Worm (Caenorhabditis elegans) whole organism, L2 larva: ENCODE data around the gene aqp-6.

ENCODE experiments used
- C34F6.9 ChIP-seq: fragments of 150-350 bp; optimal IDR thresholded peaks from 2 replicates; lab custom pipeline; 2014; ENCODE audit warnings: missing biosample characterization, missing genetic modification characterization
- F13H6.1 ChIP-seq: sonication (generic microtip); optimal IDR thresholded peaks from 2 replicates; lab custom pipeline; 2016; ENCODE audit warnings: missing genetic modification characterization, missing compliant biosample characterization
- R02D3.7 ChIP-seq: fragments of 150-350 bp; optimal IDR thresholded peaks from 2 replicates; lab custom pipeline; 2014; ENCODE audit warnings: missing biosample characterization, missing genetic modification characterization
- Y55F3AM.14 ChIP-seq: fragments of 200-800 bp; sonication (Bioruptor generic); optimal IDR thresholded peaks from 2 replicates; lab custom pipeline; 2018; ENCODE audit warnings: mild to moderate bottlenecking, missing genetic modification characterization, missing compliant biosample characterization
- ZK546.5 ChIP-seq: sonication (generic microtip); optimal IDR thresholded peaks from 2 replicates; lab custom pipeline; 2017; ENCODE audit warnings: missing biosample characterization, missing genetic modification characterization
- alr-1 ChIP-seq: fragments of 150-350 bp; optimal IDR thresholded peaks from 2 replicates; lab custom pipeline; 2014; ENCODE audit warnings: missing biosample characterization, missing genetic modification characterization
- aly-2 ChIP-seq: fragments of 150-350 bp; optimal IDR thresholded peaks from 2 replicates; lab custom pipeline; 2014; ENCODE audit warnings: missing biosample characterization, missing genetic modification characterization
- ama-1 ChIP-seq: fragments of 150-350 bp; optimal IDR thresholded peaks from 2 replicates; lab custom pipeline; 2018; ENCODE audit warnings: inconsistent platforms
- blmp-1 ChIP-seq: sonication (generic microtip); optimal IDR thresholded peaks from 2 replicates; lab custom pipeline; 2017; ENCODE audit warnings: missing genetic modification characterization, mild to moderate bottlenecking, missing compliant biosample characterization, antibody characterized with exemption, moderate library complexity; ENCODE audit not compliant: insufficient read depth
- ceh-16 ChIP-seq: fragments of 150-350 bp; optimal IDR thresholded peaks from 2 replicates; lab custom pipeline; 2014; ENCODE audit warnings: missing biosample characterization, missing genetic modification characterization
- ceh-82 ChIP-seq: fragments of 150-350 bp; optimal IDR thresholded peaks from 2 replicates; lab custom pipeline; 2014; ENCODE audit warnings: missing biosample characterization, missing genetic modification characterization
- crh-2 ChIP-seq: sonication (generic microtip); optimal IDR thresholded peaks from 2 replicates; lab custom pipeline; 2017; ENCODE audit warnings: missing biosample characterization, missing genetic modification characterization
- dmd-4 ChIP-seq: sonication (generic microtip); optimal IDR thresholded peaks from 2 replicates; lab custom pipeline; 2017; ENCODE audit warnings: missing biosample characterization, missing genetic modification characterization
- egl-27 ChIP-seq: sonication (generic microtip); optimal IDR thresholded peaks from 3 replicates; lab custom pipeline; 2017; ENCODE audit warnings: missing biosample characterization, missing genetic modification reagents, missing genetic modification characterization
- elt-1 ChIP-seq: fragments of 150-350 bp; optimal IDR thresholded peaks from 2 replicates; lab custom pipeline; 2014; ENCODE audit warnings: missing biosample characterization, missing genetic modification characterization
- fos-1 ChIP-seq: fragments of 150-350 bp; optimal IDR thresholded peaks from 2 replicates; lab custom pipeline; 2014; ENCODE audit warnings: missing biosample characterization, missing genetic modification characterization
- gmeb-1 ChIP-seq: fragments of 150-350 bp; optimal IDR thresholded peaks from 2 replicates; lab custom pipeline; 2014; ENCODE audit warnings: missing biosample characterization, missing genetic modification characterization
- lin-11 ChIP-seq: fragments of 150-350 bp; sonication (generic microtip); optimal IDR thresholded peaks from 2 replicates; lab custom pipeline; 2014; ENCODE audit warnings: missing biosample characterization, missing genetic modification characterization, inconsistent platforms, mixed read lengths
- lin-13 ChIP-seq: fragments of 150-350 bp; optimal IDR thresholded peaks from 2 replicates; lab custom pipeline; 2014; ENCODE audit warnings: missing biosample characterization, missing genetic modification reagents, missing genetic modification characterization
- lin-39 ChIP-seq: fragments of 150-350 bp; optimal IDR thresholded peaks from 2 replicates; lab custom pipeline; 2014; ENCODE audit warnings: missing biosample characterization, missing genetic modification reagents, missing genetic modification characterization
- lsy-2 ChIP-seq, 2 experiments: fragments of 150-350 bp in 1 of 2; sonication (generic microtip) in 1 of 2; optimal IDR thresholded peaks; 2 replicates each; lab custom pipeline; 2014 to 2017; ENCODE audit warnings: missing biosample characterization in 2 of 2, missing genetic modification characterization in 2 of 2
- mab-5 ChIP-seq: fragments of 150-350 bp; optimal IDR thresholded peaks from 2 replicates; lab custom pipeline; 2014; ENCODE audit warnings: missing biosample characterization, missing genetic modification characterization
- mbf-1 ChIP-seq: sonication (generic microtip); optimal IDR thresholded peaks from 2 replicates; lab custom pipeline; 2017; ENCODE audit warnings: missing biosample characterization, missing genetic modification characterization
- mdl-1 ChIP-seq, 2 experiments: fragments of 150-350 bp in 1 of 2; sonication (generic microtip) in 1 of 2; optimal IDR thresholded peaks; 2 replicates each; lab custom pipeline; 2017; ENCODE audit warnings: missing biosample characterization in 2 of 2, missing genetic modification characterization in 2 of 2
- nhr-10 ChIP-seq: sonication (generic microtip); optimal IDR thresholded peaks from 2 replicates; lab custom pipeline; 2017; ENCODE audit warnings: missing biosample characterization, missing genetic modification characterization
- nhr-11 ChIP-seq: fragments of 150-350 bp; optimal IDR thresholded peaks from 2 replicates; lab custom pipeline; 2014; ENCODE audit warnings: missing biosample characterization, missing genetic modification characterization
- nhr-12 ChIP-seq: fragments of 150-350 bp; optimal IDR thresholded peaks from 2 replicates; lab custom pipeline; 2014; ENCODE audit warnings: missing biosample characterization, missing genetic modification characterization
- nhr-129 ChIP-seq: fragments of 150-350 bp; optimal IDR thresholded peaks from 2 replicates; lab custom pipeline; 2014; ENCODE audit warnings: missing biosample characterization, missing genetic modification characterization
- nhr-21 ChIP-seq: fragments of 150-350 bp; optimal IDR thresholded peaks from 2 replicates; lab custom pipeline; 2014; ENCODE audit warnings: missing biosample characterization, missing genetic modification characterization
- nhr-23 ChIP-seq: fragments of 150-350 bp; optimal IDR thresholded peaks from 2 replicates; lab custom pipeline; 2014; ENCODE audit warnings: missing biosample characterization, missing genetic modification reagents, missing genetic modification characterization
- nhr-237 ChIP-seq: fragments of 150-350 bp; optimal IDR thresholded peaks from 2 replicates; lab custom pipeline; 2014; ENCODE audit warnings: missing biosample characterization, missing genetic modification characterization
- nhr-25 ChIP-seq: fragments of 150-350 bp; sonication (generic microtip); optimal IDR thresholded peaks from 3 replicates; lab custom pipeline; 2014; ENCODE audit warnings: missing biosample characterization, missing genetic modification characterization
- nhr-6 ChIP-seq: fragments of 150-350 bp; optimal IDR thresholded peaks from 2 replicates; lab custom pipeline; 2014; ENCODE audit warnings: missing biosample characterization, missing genetic modification characterization
- nhr-77 ChIP-seq: fragments of 150-350 bp; optimal IDR thresholded peaks from 2 replicates; lab custom pipeline; 2014; ENCODE audit warnings: missing biosample characterization, missing genetic modification characterization
- peb-1 ChIP-seq: fragments of 150-350 bp; optimal IDR thresholded peaks from 2 replicates; lab custom pipeline; 2014; ENCODE audit warnings: missing biosample characterization, missing genetic modification characterization
- sem-4 ChIP-seq: fragments of 150-350 bp; optimal IDR thresholded peaks from 2 replicates; lab custom pipeline; 2014; ENCODE audit warnings: missing biosample characterization, missing genetic modification reagents, missing genetic modification characterization
- skn-1 ChIP-seq: sonication (generic microtip); optimal IDR thresholded peaks from 2 replicates; lab custom pipeline; 2017; ENCODE audit warnings: missing biosample characterization, missing genetic modification characterization
- sma-3 ChIP-seq: sonication (generic microtip); optimal IDR thresholded peaks from 2 replicates; lab custom pipeline; 2016; ENCODE audit warnings: missing genetic modification reagents, missing genetic modification characterization, missing compliant biosample characterization
- snpc-4 ChIP-seq: fragments of 150-350 bp; optimal IDR thresholded peaks from 2 replicates; lab custom pipeline; 2014; ENCODE audit warnings: missing biosample characterization, missing genetic modification characterization
- unc-39 ChIP-seq: fragments of 150-350 bp; optimal IDR thresholded peaks from 2 replicates; lab custom pipeline; 2014; ENCODE audit warnings: missing biosample characterization, missing genetic modification characterization
- unc-55 ChIP-seq: fragments of 150-350 bp; sonication (generic microtip); optimal IDR thresholded peaks from 3 replicates; lab custom pipeline; 2014; ENCODE audit warnings: missing biosample characterization, missing genetic modification reagents, missing genetic modification characterization
- unc-62 ChIP-seq: fragments of 150-350 bp; optimal IDR thresholded peaks from 2 replicates; lab custom pipeline; 2014; ENCODE audit warnings: missing biosample characterization, missing genetic modification reagents, missing genetic modification characterization
- zag-1 ChIP-seq: fragments of 150-350 bp; optimal IDR thresholded peaks from 2 replicates; lab custom pipeline; 2014; ENCODE audit warnings: missing biosample characterization, missing genetic modification characterization
- ztf-1 ChIP-seq: fragments of 200-800 bp; sonication (Bioruptor generic); conservative IDR thresholded peaks from 2 replicates; pipeline ENCODE4 v1.3.6; 2022; ENCODE audit warnings: missing genetic modification characterization, missing compliant biosample characterization
- ztf-11 ChIP-seq: sonication (generic microtip); optimal IDR thresholded peaks from 2 replicates; lab custom pipeline; 2017; ENCODE audit warnings: missing biosample characterization, missing genetic modification characterization
- ztf-4 ChIP-seq: fragments of 150-350 bp; optimal IDR thresholded peaks from 2 replicates; lab custom pipeline; 2014; ENCODE audit warnings: missing biosample characterization, missing genetic modification characterization

Gene aqp-6

ce11 chrV:10679080-10679479 is 30.8 kb downstream of the aqp-6 start:
- peak; percentile 4 for TF ChIP-seq fos-1 (tag; lab: Kevin White, UChicago)
- peak in 1 of 2 experiments; percentile 6 for TF ChIP-seq lsy-2 (tag; optimal IDR thresholded peaks at IDR 0.05; lab: Kevin White, UChicago)
- TF ChIP-seq peb-1 (tag; lab: Kevin White, UChicago): no peak
- TF ChIP-seq, all 48 proteins: peak for 2

ce11 chrV:10679990-10680602 is 31.9 kb downstream of the aqp-6 start:
- peak; percentile 3 for TF ChIP-seq nhr-129
- peak; percentile 41 for TF ChIP-seq unc-55
- TF ChIP-seq sma-3 (GFP tag; lab: Kevin White, UChicago): no peak
- peak in 1 of 2 experiments; percentile 73 for TF ChIP-seq lsy-2 (tag; optimal IDR thresholded peaks at IDR 0.05; lab: Kevin White, UChicago)
- TF ChIP-seq ama-1 (lab: Kevin White, UChicago): no peak
- TF ChIP-seq ztf-11 (tag; lab: Kevin White, UChicago): no peak
- no peak for TF ChIP-seq lin-13
- TF ChIP-seq C34F6.9 (tag; lab: Kevin White, UChicago): peak; percentile 42
- TF ChIP-seq nhr-77: no peak
- TF ChIP-seq mbf-1: no peak
- TF ChIP-seq nhr-25 (tag; lab: Kevin White, UChicago): no peak
- no peak for TF ChIP-seq nhr-237 (tag; lab: Kevin White, UChicago)
- TF ChIP-seq mdl-1 (tag; optimal IDR thresholded peaks at IDR 0.05; lab: Kevin White, UChicago): no peak

ce11 chrV:10681117-10681959 is 33.1 kb downstream of the aqp-6 start:
- TF ChIP-seq nhr-21 (tag; lab: Kevin White, UChicago) (peak; percentile 65), C34F6.9 (tag; lab: Kevin White, UChicago) (no peak), peb-1 (tag; lab: Kevin White, UChicago) (peak; percentile 11), F13H6.1 (tag; lab: Kevin White, UChicago) (peak; percentile 62), alr-1 (no peak), ztf-4 (no peak), dmd-4 (tag; lab: Kevin White, UChicago) (no peak), lsy-2 (tag; optimal IDR thresholded peaks at IDR 0.05; lab: Kevin White, UChicago) (peak in 1 of 2 experiments; percentile 19), zag-1 (tag; lab: Kevin White, UChicago) (no peak), sma-3 (GFP tag; lab: Kevin White, UChicago) (peak; percentile 22), lin-13 (no peak), nhr-6 (no peak), nhr-129 (peak; percentile 61), crh-2 (tag; lab: Kevin White, UChicago) (peak; percentile 12), unc-39 (tag; lab: Kevin White, UChicago) (no peak), gmeb-1 (tag; lab: Kevin White, UChicago) (no peak), snpc-4 (tag; lab: Kevin White, UChicago) (no peak), Y55F3AM.14 (GFP tag; lab: Kevin White, UChicago) (peak; percentile 65), elt-1 (no peak), ceh-82 (tag; lab: Kevin White, UChicago) (no peak), nhr-77 (no peak), ZK546.5 (tag; lab: Kevin White, UChicago) (no peak), mdl-1 (tag; optimal IDR thresholded peaks at IDR 0.05; lab: Kevin White, UChicago) (peak; percentile 60 to 73), ztf-1 (GFP tag; lab: Robert Waterston, UW) (no peak), lin-11 (tag; lab: Kevin White, UChicago) (no peak), unc-55 (no peak), R02D3.7 (no peak), nhr-11 (tag; lab: Kevin White, UChicago) (no peak), skn-1 (no peak), unc-62 (GFP tag; lab: Kevin White, UChicago) (no peak), lin-39 (tag; lab: Kevin White, UChicago) (no peak), mab-5 (no peak), blmp-1 (tag; lab: Kevin White, UChicago) (no peak), ceh-16 (tag; lab: Kevin White, UChicago) (no peak), nhr-23 (tag; lab: Kevin White, UChicago) (no peak), ama-1 (lab: Kevin White, UChicago) (no peak), nhr-10 (tag; lab: Kevin White, UChicago) (no peak), ztf-11 (tag; lab: Kevin White, UChicago) (no peak), fos-1 (tag; lab: Kevin White, UChicago) (peak; percentile 64), egl-27 (tag; lab: Kevin White, UChicago) (peak; percentile 49), nhr-237 (tag; lab: Kevin White, UChicago) (no peak), aly-2 (tag; lab: Kevin White, UChicago) (no peak), nhr-12 (tag; lab: Kevin White, UChicago) (no peak), nhr-25 (tag; lab: Kevin White, UChicago) (peak; percentile 10), sem-4 (tag; lab: Kevin White, UChicago) (no peak)
